Worm (Caenorhabditis elegans): ENCODE measurements around the gene srt-20.

DNA sequence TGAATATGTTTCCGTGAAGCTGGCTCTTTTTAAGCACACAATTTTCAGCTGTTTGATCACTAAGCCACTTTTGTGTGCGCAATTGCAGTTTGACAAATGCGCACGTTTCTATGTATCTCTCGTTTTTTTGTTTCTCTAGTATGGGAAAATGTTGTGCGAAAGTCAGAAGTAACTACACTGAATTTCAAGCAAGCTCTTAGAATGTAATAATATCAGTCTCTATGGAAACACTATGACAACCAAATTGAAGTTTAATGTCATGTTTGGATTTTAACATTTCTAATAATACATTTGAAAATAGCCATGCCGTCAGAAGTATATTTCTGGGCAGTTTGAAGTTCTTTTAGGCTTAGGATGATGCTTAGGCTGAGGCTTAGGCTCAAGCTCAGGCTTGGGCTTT lies 41.2 kb upstream of the srt-20 start, which contains the start of gene ZC132.9:
- TF ChIP-seq nfya-1 (tag; optimal IDR thresholded peaks at IDR 0.05): no peak
- no peak for TF ChIP-seq lin-11 (tag; optimal IDR thresholded peaks at IDR 0.05)
- no peak for TF ChIP-seq nhr-11 (tag; optimal IDR thresholded peaks at IDR 0.05)
- no peak for TF ChIP-seq dmd-4 (tag; optimal IDR thresholded peaks at IDR 0.05; ENCODE audit: borderline replicate concordance)
- TF ChIP-seq npax-4 (tag; optimal IDR thresholded peaks at IDR 0.05): no peak
- TF ChIP-seq fkh-6 (tag; optimal IDR thresholded peaks at IDR 0.05): no peak
- no peak for TF ChIP-seq pha-4 (tag; optimal IDR thresholded peaks at IDR 0.05)
- no peak for TF ChIP-seq pqm-1 (tag; optimal IDR thresholded peaks at IDR 0.05)
- no peak for TF ChIP-seq ama-1 (optimal IDR thresholded peaks at IDR 0.05)
- TF ChIP-seq ceh-6 (GFP tag; optimal IDR thresholded peaks at IDR 0.05): no peak
- no peak for TF ChIP-seq hlh-13 (GFP tag; optimal IDR thresholded peaks at IDR 0.05)

All from whole organism, late embryonic.